Fruit fly (Drosophila melanogaster) whole organism, embryonic: ENCODE results near the gene CG45488.
A peak's percentile ranks its signal among the peaks of the same experiment; 100 is the strongest.

Experiments used
- ATbp ChIP-seq: fragments of 200-800 bp; sonication (Bioruptor generic); optimal IDR thresholded peaks from 2 replicates; lab custom pipeline; 2017; ENCODE audit warnings: missing biosample characterization, mild to moderate bottlenecking, missing genetic modification characterization, missing genetic modification reagents
- Ada2b ChIP-seq: fragments of 200-800 bp; sonication (Bioruptor generic); IDR thresholded peaks from 2 replicates; pipeline ENCODE4 v1.3.6; 2022; ENCODE audit warnings: missing biosample characterization, missing genetic modification characterization
- Atf-2 ChIP-seq: fragments of 200-800 bp; sonication (Bioruptor generic); optimal IDR thresholded peaks from 2 replicates; lab custom pipeline; 2016; ENCODE audit warnings: missing biosample characterization, missing genetic modification characterization
- Atf6 ChIP-seq: fragments of 200-800 bp; sonication (Bioruptor generic); IDR thresholded peaks from 2 replicates; pipeline ENCODE4 v1.3.6; 2022; ENCODE audit warnings: missing biosample characterization, missing genetic modification characterization
- C15 ChIP-seq: fragments of 200-800 bp; sonication (Bioruptor generic); IDR thresholded peaks from 3 replicates; pipeline ENCODE4 v1.3.6; 2022; ENCODE audit warnings: missing biosample characterization, missing genetic modification characterization
- CG1603 ChIP-seq: fragments of 200-800 bp; sonication (Bioruptor generic); optimal IDR thresholded peaks from 2 replicates; lab custom pipeline; 2019; ENCODE audit warnings: missing biosample characterization, mild to moderate bottlenecking, missing genetic modification characterization, moderate library complexity
- CG17385 ChIP-seq: fragments of 200-800 bp; sonication (Bioruptor generic); optimal IDR thresholded peaks from 3 replicates; lab custom pipeline; 2018; ENCODE audit warnings: missing biosample characterization, mild to moderate bottlenecking, missing genetic modification characterization
- CG18262 ChIP-seq: fragments of 200-800 bp; optimal IDR thresholded peaks from 3 replicates; lab custom pipeline; 2019; ENCODE audit warnings: missing biosample characterization, mild to moderate bottlenecking, missing genetic modification characterization, moderate library complexity
- CG18764 ChIP-seq: fragments of 200-800 bp; sonication (Bioruptor generic); optimal IDR thresholded peaks from 3 replicates; lab custom pipeline; 2016; ENCODE audit warnings: missing biosample characterization, missing genetic modification characterization
- CG34422 ChIP-seq: fragments of 200-800 bp; sonication (Bioruptor generic); IDR thresholded peaks from 3 replicates; pipeline ENCODE4 v1.3.6; 2022; ENCODE audit warnings: missing biosample characterization, missing genetic modification characterization
- CG3995 ChIP-seq: fragments of 200-800 bp; sonication (Bioruptor generic); optimal IDR thresholded peaks from 3 replicates; lab custom pipeline; 2016; ENCODE audit warnings: missing biosample characterization, missing genetic modification characterization
- CG4730 ChIP-seq: fragments of 200-800 bp; sonication (Bioruptor generic); IDR thresholded peaks from 2 replicates; pipeline ENCODE4 v1.3.6; 2022; ENCODE audit warnings: missing biosample characterization, missing genetic modification characterization
- CG6175 ChIP-seq: fragments of 200-800 bp; sonication (Bioruptor generic); IDR thresholded peaks from 3 replicates; pipeline ENCODE4 v1.3.6; 2022; ENCODE audit warnings: missing biosample characterization, missing genetic modification characterization
- CG6654 ChIP-seq: fragments of 200-800 bp; sonication (Bioruptor generic); optimal IDR thresholded peaks from 2 replicates; lab custom pipeline; 2017; ENCODE audit warnings: missing biosample characterization, mild to moderate bottlenecking, missing genetic modification characterization
- CG7987 ChIP-seq: fragments of 200-800 bp; sonication (Bioruptor generic); optimal IDR thresholded peaks from 2 replicates; lab custom pipeline; 2018; ENCODE audit warnings: missing biosample characterization, mild to moderate bottlenecking, missing genetic modification characterization, moderate library complexity
- CG8478 ChIP-seq: fragments of >200 bp; optimal IDR thresholded peaks from 2 replicates; lab custom pipeline; 2018
- CoRest ChIP-seq: fragments of 200-800 bp; sonication (Bioruptor generic); optimal IDR thresholded peaks from 3 replicates; lab custom pipeline; 2018; ENCODE audit warnings: missing biosample characterization, mild to moderate bottlenecking, missing genetic modification characterization, moderate library complexity
- Ets65A ChIP-seq: fragments of 200-800 bp; sonication (Bioruptor generic); peaks from one replicate; lab custom pipeline; 2016; ENCODE audit warnings: missing biosample characterization, missing genetic modification characterization
- Fer1 ChIP-seq: fragments of 200-800 bp; sonication (Bioruptor generic); optimal IDR thresholded peaks from 2 replicates; lab custom pipeline; 2017; ENCODE audit warnings: missing biosample characterization, mild to moderate bottlenecking, missing genetic modification characterization
- Hand ChIP-seq: fragments of 200-800 bp; sonication (Bioruptor generic); optimal IDR thresholded peaks from 2 replicates; lab custom pipeline; 2017; ENCODE audit warnings: mild to moderate bottlenecking, missing biosample characterization, missing genetic modification reagents, missing genetic modification characterization
- Hey ChIP-seq: fragments of 200-800 bp; sonication (Bioruptor generic); optimal IDR thresholded peaks from 3 replicates; lab custom pipeline; 2018; ENCODE audit warnings: missing biosample characterization, mild to moderate bottlenecking, missing genetic modification characterization
- Max ChIP-seq: fragments of 200-800 bp; sonication (Bioruptor generic); optimal IDR thresholded peaks from 2 replicates; lab custom pipeline; 2016; ENCODE audit warnings: missing biosample characterization, mild to moderate bottlenecking, missing genetic modification characterization
- Nf-YB ChIP-seq: fragments of 200-800 bp; sonication (Bioruptor generic); optimal IDR thresholded peaks from 3 replicates; lab custom pipeline; 2019; ENCODE audit warnings: missing biosample characterization, mild to moderate bottlenecking, missing genetic modification characterization, moderate library complexity
- Nf-YC ChIP-seq: fragments of 200-800 bp; optimal IDR thresholded peaks from 3 replicates; lab custom pipeline; 2019; ENCODE audit warnings: missing biosample characterization, mild to moderate bottlenecking, missing genetic modification characterization, moderate library complexity
- Scr ChIP-seq: fragments of 200-800 bp; sonication (Bioruptor generic); IDR thresholded peaks from 2 replicates; pipeline ENCODE4 v1.3.6; 2022; ENCODE audit warnings: missing biosample characterization, missing genetic modification characterization; ENCODE audit not compliant: partially characterized antibody
- Side ChIP-seq: fragments of 200-800 bp; sonication (Bioruptor generic); optimal IDR thresholded peaks from 2 replicates; lab custom pipeline; 2016; ENCODE audit warnings: missing biosample characterization, missing genetic modification characterization
- Vsx1 ChIP-seq: fragments of 200-800 bp; sonication (Bioruptor generic); optimal IDR thresholded peaks from 2 replicates; lab custom pipeline; 2017; ENCODE audit warnings: missing biosample characterization, mild to moderate bottlenecking, missing genetic modification characterization, missing genetic modification reagents
- ab ChIP-seq: fragments of 200-800 bp; sonication (Bioruptor generic); optimal IDR thresholded peaks from 2 replicates; lab custom pipeline; 2016; ENCODE audit warnings: missing biosample characterization, missing genetic modification characterization
- al ChIP-seq: fragments of 200-800 bp; sonication (Bioruptor generic); IDR thresholded peaks from 2 replicates; pipeline ENCODE4 v1.3.6; 2022; ENCODE audit warnings: missing biosample characterization, missing genetic modification characterization
- ase ChIP-seq: fragments of 200-800 bp; sonication (Bioruptor generic); IDR thresholded peaks from 3 replicates; pipeline ENCODE4 v1.3.6; 2022; ENCODE audit warnings: missing biosample characterization, missing genetic modification characterization
- ato ChIP-seq: fragments of 200-800 bp; sonication (Bioruptor generic); IDR thresholded peaks from 2 replicates; pipeline ENCODE4 v1.3.6; 2022; ENCODE audit warnings: missing biosample characterization, missing genetic modification characterization; ENCODE audit not compliant: partially characterized antibody
- az2 ChIP-seq: fragments of 200-800 bp; sonication (Bioruptor generic); optimal IDR thresholded peaks from 3 replicates; lab custom pipeline; 2016; ENCODE audit warnings: missing biosample characterization, missing genetic modification characterization
- bcd ChIP-seq: fragments of 200-800 bp; sonication (Bioruptor generic); optimal IDR thresholded peaks from 2 replicates; lab custom pipeline; 2017; ENCODE audit warnings: missing biosample characterization, mild to moderate bottlenecking, missing genetic modification characterization
- corto ChIP-seq: fragments of 200-800 bp; sonication (Bioruptor generic); optimal IDR thresholded peaks from 2 replicates; lab custom pipeline; 2016; ENCODE audit warnings: missing biosample characterization, mild to moderate bottlenecking, missing genetic modification characterization, moderate library complexity
- en ChIP-seq: fragments of 200-800 bp; sonication (Bioruptor generic); optimal IDR thresholded peaks from 2 replicates; lab custom pipeline; 2016; ENCODE audit warnings: missing biosample characterization, missing genetic modification characterization
- eyg ChIP-seq: fragments of 200-800 bp; sonication (Bioruptor generic); optimal IDR thresholded peaks from 3 replicates; lab custom pipeline; 2016; ENCODE audit warnings: missing biosample characterization, missing genetic modification characterization
- grn ChIP-seq: fragments of 200-800 bp; sonication (Bioruptor generic); optimal IDR thresholded peaks from 3 replicates; lab custom pipeline; 2017; ENCODE audit warnings: missing biosample characterization, missing genetic modification characterization
- gro ChIP-seq: fragments of 200-800 bp; sonication (Bioruptor generic); optimal IDR thresholded peaks from 2 replicates; lab custom pipeline; 2016; ENCODE audit warnings: missing biosample characterization, missing genetic modification characterization
- gsb-n ChIP-seq: fragments of 200-800 bp; sonication (Bioruptor generic); optimal IDR thresholded peaks from 3 replicates; lab custom pipeline; 2018; ENCODE audit warnings: missing biosample characterization, mild to moderate bottlenecking, missing genetic modification characterization
- insv ChIP-seq, 2 experiments: fragments of 200-800 bp; sonication (Bioruptor generic); optimal IDR thresholded peaks; 3 replicates each; lab custom pipeline; 2016 to 2018; ENCODE audit warnings: missing biosample characterization in 2 of 2, missing genetic modification characterization in 2 of 2
- ken ChIP-seq: fragments of 200-800 bp; sonication (Bioruptor generic); IDR thresholded peaks from 3 replicates; pipeline ENCODE4 v1.3.6; 2022; ENCODE audit warnings: missing biosample characterization, missing genetic modification characterization
- lov ChIP-seq, 2 experiments: fragments of 200-800 bp in 1 of 2; fragments of >200 bp in 1 of 2; sonication (Bioruptor generic) in 1 of 2; IDR thresholded peaks in 1 of 2; optimal IDR thresholded peaks in 1 of 2; 2 replicates in 1 of 2; 3 replicates in 1 of 2; pipeline versions ENCODE4 v1.3.6 to Lab custom; 2017 to 2022; ENCODE audit warnings: missing biosample characterization in 1 of 2, missing genetic modification characterization in 1 of 2
- pzg ChIP-seq: fragments of 200-800 bp; sonication (Bioruptor generic); optimal IDR thresholded peaks from 3 replicates; lab custom pipeline; 2018; ENCODE audit warnings: missing biosample characterization, mild to moderate bottlenecking, missing genetic modification characterization, moderate library complexity
- salm ChIP-seq: fragments of 200-800 bp; sonication (Bioruptor generic); optimal IDR thresholded peaks from 2 replicates; lab custom pipeline; 2018; ENCODE audit warnings: missing biosample characterization, mild to moderate bottlenecking, missing genetic modification characterization
- sug ChIP-seq: fragments of 200-800 bp; optimal IDR thresholded peaks from 2 replicates; lab custom pipeline; 2019; ENCODE audit warnings: missing biosample characterization, mild to moderate bottlenecking, missing genetic modification characterization, moderate library complexity
- ttk ChIP-seq: fragments of 200-800 bp; sonication (Bioruptor generic); IDR thresholded peaks from 2 replicates; pipeline ENCODE4 v2.1.2; 2022; ENCODE audit warnings: missing biosample characterization, missing genetic modification characterization
- tup ChIP-seq: fragments of 200-800 bp; sonication (Bioruptor generic); optimal IDR thresholded peaks from 2 replicates; lab custom pipeline; 2016; ENCODE audit warnings: missing biosample characterization, mild to moderate bottlenecking, missing genetic modification characterization, moderate library complexity
- zen ChIP-seq: fragments of 200-800 bp; sonication (Bioruptor generic); optimal IDR thresholded peaks from 3 replicates; lab custom pipeline; 2018; ENCODE audit warnings: missing biosample characterization, mild to moderate bottlenecking, missing genetic modification characterization, moderate library complexity

Gene CG45488

DNA sequence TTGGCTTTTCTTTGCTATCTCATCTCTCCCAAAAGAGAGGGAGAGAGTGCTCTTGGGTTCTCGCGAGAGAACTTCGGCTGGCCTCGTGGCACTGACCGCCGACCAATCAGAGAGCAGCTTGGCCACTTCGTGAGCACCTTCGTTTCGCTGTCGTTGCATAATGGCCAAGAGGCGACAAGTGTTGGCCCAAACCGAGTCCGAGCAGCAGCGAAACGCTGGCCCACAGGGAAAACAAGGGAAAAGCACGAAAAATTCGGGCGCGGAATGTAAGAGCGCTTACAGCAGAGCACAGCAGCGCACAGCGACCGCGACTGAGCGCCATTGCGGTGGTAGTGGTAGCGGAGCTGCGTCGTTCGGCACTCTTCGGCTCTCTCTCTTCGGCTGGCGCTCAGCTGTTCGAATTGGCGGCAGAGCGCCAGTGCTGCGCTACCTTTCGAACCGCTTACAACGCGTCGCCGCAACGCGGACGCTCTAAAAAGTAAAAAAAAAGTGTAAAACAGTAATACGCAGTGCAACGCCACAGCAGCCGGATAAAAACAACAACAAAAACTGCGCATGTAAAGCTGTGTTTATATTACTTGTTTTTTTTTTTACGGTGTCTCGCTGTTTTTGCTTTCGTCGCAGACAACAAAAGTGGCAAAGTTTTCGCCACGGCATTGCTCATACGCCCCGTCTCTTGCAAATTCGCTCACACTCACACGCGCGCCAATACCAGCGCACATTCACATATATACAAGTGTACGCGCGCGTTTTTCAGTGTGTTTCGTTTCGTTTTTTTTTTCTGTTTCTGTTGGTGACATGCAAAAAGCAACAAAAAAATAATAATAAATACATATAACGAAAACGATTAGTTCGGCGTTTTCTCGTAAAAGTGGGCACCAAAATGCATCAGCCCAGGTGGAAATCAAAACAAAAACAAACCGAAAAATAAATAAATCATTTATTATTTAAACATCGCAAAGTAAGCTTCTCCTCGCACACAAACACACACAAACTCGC lies 33.0 kb downstream of the CG45488 start (continued):
- TF ChIP-seq lov (optimal IDR thresholded peaks at IDR 0.05; lab: Kevin White, UChicago) (no peak), lov (GFP tag; IDR thresholded peaks at IDR 0.05; lab: Robert Waterston, UW) (peak; percentile 22; the same call in 1 of the 3 replicates), gro (GFP tag; lab: Kevin White, UChicago) (no peak), ATbp (GFP tag; lab: Kevin White, UChicago) (no peak), ab (no peak), sug (tag; lab: Kevin White, UChicago) (peak; percentile 9), Atf-2 (GFP tag; lab: Kevin White, UChicago) (peak; percentile 8), Nf-YC (tag; lab: Kevin White, UChicago) (peak; percentile 98), al (GFP tag; lab: Robert Waterston, UW) (no peak), CG17385 (no peak), ase (GFP tag; lab: Robert Waterston, UW) (no peak), Atf6 (GFP tag; lab: Robert Waterston, UW) (0 out of 2 replicates have a peak, but pooled peaks have one; percentile 22), CG1603 (tag; lab: Kevin White, UChicago) (no peak), CoRest (tag; lab: Kevin White, UChicago) (no peak), grn (GFP tag; lab: Kevin White, UChicago) (no peak), CG6175 (GFP tag; lab: Robert Waterston, UW) (peak; percentile 57; the same call in 1 of the 3 replicates), CG7987 (no peak), Scr (GFP tag; lab: Robert Waterston, UW) (no peak), CG34422 (GFP tag; lab: Robert Waterston, UW) (0 out of 3 replicates have a peak, but pooled peaks have one; percentile 18), ttk (0 out of 2 replicates have a peak, but pooled peaks have one; percentile 23), CG8478 (no peak), CG18262 (tag; lab: Kevin White, UChicago) (no peak), Ets65A (GFP tag; lab: Kevin White, UChicago) (no peak), en (GFP tag; lab: Kevin White, UChicago) (no peak), corto (GFP tag; lab: Kevin White, UChicago) (no peak), Max (GFP tag; lab: Kevin White, UChicago) (no peak), C15 (GFP tag; lab: Robert Waterston, UW) (no peak), Side (GFP tag; lab: Kevin White, UChicago) (peak; percentile 30), tup (GFP tag; lab: Kevin White, UChicago) (no peak), bcd (no peak), Hey (tag; lab: Kevin White, UChicago) (no peak), insv (GFP tag; optimal IDR thresholded peaks at IDR 0.05; lab: Kevin White, UChicago) (no peak), eyg (no peak), ato (no peak), az2 (GFP tag; lab: Kevin White, UChicago) (no peak), CG6654 (GFP tag; lab: Kevin White, UChicago) (no peak), Nf-YB (peak; percentile 97), ken (0 out of 3 replicates have a peak, but pooled peaks have one; percentile 37), pzg (no peak), zen (tag; lab: Kevin White, UChicago) (no peak), Hand (GFP tag; lab: Kevin White, UChicago) (peak; percentile 27), CG4730 (GFP tag; lab: Robert Waterston, UW) (no peak), salm (no peak), CG18764 (GFP tag; lab: Kevin White, UChicago) (no peak), Fer1 (GFP tag; lab: Kevin White, UChicago) (peak; percentile 42), Ada2b (GFP tag; lab: Robert Waterston, UW) (no peak), Vsx1 (GFP tag; lab: Kevin White, UChicago) (no peak), CG3995 (GFP tag; lab: Kevin White, UChicago) (no peak), gsb-n (peak; percentile 33)
